Worm (Caenorhabditis elegans): Measurements from ENCODE around the gene K02F6.8.

- no peak for TF ChIP-seq nhr-77 (tag; optimal IDR thresholded peaks at IDR 0.05)
- no peak for TF ChIP-seq mdl-1 (tag; optimal IDR thresholded peaks at IDR 0.05)
- TF ChIP-seq fos-1 (tag; optimal IDR thresholded peaks at IDR 0.05), result no peak
- TF ChIP-seq egl-27 (tag; optimal IDR thresholded peaks at IDR 0.05), result no peak
- TF ChIP-seq vab-15 (tag; optimal IDR thresholded peaks at IDR 0.05), result no peak
- no peak for TF ChIP-seq unc-86 (tag; optimal IDR thresholded peaks at IDR 0.05)
- no peak for TF ChIP-seq lsy-2 (tag; optimal IDR thresholded peaks at IDR 0.05)
- no peak for TF ChIP-seq ztf-11 (tag; optimal IDR thresholded peaks at IDR 0.05)
These were observed 2.9 kb upstream of the K02F6.8 start, which contains the start of gene K02F6.7 for ce11 chrII:2537754-2538153.

Measured in whole organism, L1 larva.